Worm (Caenorhabditis elegans) whole organism, L2 larva: ENCODE data around the gene Y42G9A.2.
A peak's percentile ranks its signal among the peaks of the same experiment; 100 is the strongest.

Experiments
- C34F6.9 ChIP-seq: fragments of 150-350 bp; optimal IDR thresholded peaks from 2 replicates; lab custom pipeline; 2014; ENCODE audit warnings: missing biosample characterization, missing genetic modification characterization
- F13H6.1 ChIP-seq: sonication (generic microtip); optimal IDR thresholded peaks from 2 replicates; lab custom pipeline; 2016; ENCODE audit warnings: missing genetic modification characterization, missing compliant biosample characterization
- R02D3.7 ChIP-seq: fragments of 150-350 bp; optimal IDR thresholded peaks from 2 replicates; lab custom pipeline; 2014; ENCODE audit warnings: missing biosample characterization, missing genetic modification characterization
- Y55F3AM.14 ChIP-seq: fragments of 200-800 bp; sonication (Bioruptor generic); optimal IDR thresholded peaks from 2 replicates; lab custom pipeline; 2018; ENCODE audit warnings: mild to moderate bottlenecking, missing genetic modification characterization, missing compliant biosample characterization
- ZK546.5 ChIP-seq: sonication (generic microtip); optimal IDR thresholded peaks from 2 replicates; lab custom pipeline; 2017; ENCODE audit warnings: missing biosample characterization, missing genetic modification characterization
- alr-1 ChIP-seq: fragments of 150-350 bp; optimal IDR thresholded peaks from 2 replicates; lab custom pipeline; 2014; ENCODE audit warnings: missing biosample characterization, missing genetic modification characterization
- aly-2 ChIP-seq: fragments of 150-350 bp; optimal IDR thresholded peaks from 2 replicates; lab custom pipeline; 2014; ENCODE audit warnings: missing biosample characterization, missing genetic modification characterization
- ama-1 ChIP-seq: fragments of 150-350 bp; optimal IDR thresholded peaks from 2 replicates; lab custom pipeline; 2018; ENCODE audit warnings: inconsistent platforms
- blmp-1 ChIP-seq: sonication (generic microtip); optimal IDR thresholded peaks from 2 replicates; lab custom pipeline; 2017; ENCODE audit warnings: missing genetic modification characterization, mild to moderate bottlenecking, missing compliant biosample characterization, antibody characterized with exemption, moderate library complexity; ENCODE audit not compliant: insufficient read depth
- ceh-16 ChIP-seq: fragments of 150-350 bp; optimal IDR thresholded peaks from 2 replicates; lab custom pipeline; 2014; ENCODE audit warnings: missing biosample characterization, missing genetic modification characterization
- ceh-82 ChIP-seq: fragments of 150-350 bp; optimal IDR thresholded peaks from 2 replicates; lab custom pipeline; 2014; ENCODE audit warnings: missing biosample characterization, missing genetic modification characterization
- crh-2 ChIP-seq: sonication (generic microtip); optimal IDR thresholded peaks from 2 replicates; lab custom pipeline; 2017; ENCODE audit warnings: missing biosample characterization, missing genetic modification characterization
- dmd-4 ChIP-seq: sonication (generic microtip); optimal IDR thresholded peaks from 2 replicates; lab custom pipeline; 2017; ENCODE audit warnings: missing biosample characterization, missing genetic modification characterization
- egl-27 ChIP-seq: sonication (generic microtip); optimal IDR thresholded peaks from 3 replicates; lab custom pipeline; 2017; ENCODE audit warnings: missing biosample characterization, missing genetic modification reagents, missing genetic modification characterization
- elt-1 ChIP-seq: fragments of 150-350 bp; optimal IDR thresholded peaks from 2 replicates; lab custom pipeline; 2014; ENCODE audit warnings: missing biosample characterization, missing genetic modification characterization
- elt-3 ChIP-seq: sonication (generic microtip); optimal IDR thresholded peaks from 2 replicates; lab custom pipeline; 2017; ENCODE audit warnings: missing biosample characterization, missing genetic modification characterization
- fos-1 ChIP-seq: fragments of 150-350 bp; optimal IDR thresholded peaks from 2 replicates; lab custom pipeline; 2014; ENCODE audit warnings: missing biosample characterization, missing genetic modification characterization
- gmeb-1 ChIP-seq: fragments of 150-350 bp; optimal IDR thresholded peaks from 2 replicates; lab custom pipeline; 2014; ENCODE audit warnings: missing biosample characterization, missing genetic modification characterization
- lin-11 ChIP-seq: fragments of 150-350 bp; sonication (generic microtip); optimal IDR thresholded peaks from 2 replicates; lab custom pipeline; 2014; ENCODE audit warnings: missing biosample characterization, missing genetic modification characterization, inconsistent platforms, mixed read lengths
- lin-39 ChIP-seq: fragments of 150-350 bp; optimal IDR thresholded peaks from 2 replicates; lab custom pipeline; 2014; ENCODE audit warnings: missing biosample characterization, missing genetic modification reagents, missing genetic modification characterization
- lsy-2 ChIP-seq, 2 experiments: fragments of 150-350 bp in 1 of 2; sonication (generic microtip) in 1 of 2; optimal IDR thresholded peaks; 2 replicates each; lab custom pipeline; 2014 to 2017; ENCODE audit warnings: missing biosample characterization in 2 of 2, missing genetic modification characterization in 2 of 2
- mab-5 ChIP-seq: fragments of 150-350 bp; optimal IDR thresholded peaks from 2 replicates; lab custom pipeline; 2014; ENCODE audit warnings: missing biosample characterization, missing genetic modification characterization
- mbf-1 ChIP-seq: sonication (generic microtip); optimal IDR thresholded peaks from 2 replicates; lab custom pipeline; 2017; ENCODE audit warnings: missing biosample characterization, missing genetic modification characterization
- mdl-1 ChIP-seq, 2 experiments: fragments of 150-350 bp in 1 of 2; sonication (generic microtip) in 1 of 2; optimal IDR thresholded peaks; 2 replicates each; lab custom pipeline; 2017; ENCODE audit warnings: missing biosample characterization in 2 of 2, missing genetic modification characterization in 2 of 2
- nhr-10 ChIP-seq: sonication (generic microtip); optimal IDR thresholded peaks from 2 replicates; lab custom pipeline; 2017; ENCODE audit warnings: missing biosample characterization, missing genetic modification characterization
- nhr-11 ChIP-seq: fragments of 150-350 bp; optimal IDR thresholded peaks from 2 replicates; lab custom pipeline; 2014; ENCODE audit warnings: missing biosample characterization, missing genetic modification characterization
- nhr-12 ChIP-seq: fragments of 150-350 bp; optimal IDR thresholded peaks from 2 replicates; lab custom pipeline; 2014; ENCODE audit warnings: missing biosample characterization, missing genetic modification characterization
- nhr-129 ChIP-seq: fragments of 150-350 bp; optimal IDR thresholded peaks from 2 replicates; lab custom pipeline; 2014; ENCODE audit warnings: missing biosample characterization, missing genetic modification characterization
- nhr-21 ChIP-seq: fragments of 150-350 bp; optimal IDR thresholded peaks from 2 replicates; lab custom pipeline; 2014; ENCODE audit warnings: missing biosample characterization, missing genetic modification characterization
- nhr-237 ChIP-seq: fragments of 150-350 bp; optimal IDR thresholded peaks from 2 replicates; lab custom pipeline; 2014; ENCODE audit warnings: missing biosample characterization, missing genetic modification characterization
- nhr-25 ChIP-seq: fragments of 150-350 bp; sonication (generic microtip); optimal IDR thresholded peaks from 3 replicates; lab custom pipeline; 2014; ENCODE audit warnings: missing biosample characterization, missing genetic modification characterization
- nhr-6 ChIP-seq: fragments of 150-350 bp; optimal IDR thresholded peaks from 2 replicates; lab custom pipeline; 2014; ENCODE audit warnings: missing biosample characterization, missing genetic modification characterization
- nhr-77 ChIP-seq: fragments of 150-350 bp; optimal IDR thresholded peaks from 2 replicates; lab custom pipeline; 2014; ENCODE audit warnings: missing biosample characterization, missing genetic modification characterization
- peb-1 ChIP-seq: fragments of 150-350 bp; optimal IDR thresholded peaks from 2 replicates; lab custom pipeline; 2014; ENCODE audit warnings: missing biosample characterization, missing genetic modification characterization
- sem-4 ChIP-seq: fragments of 150-350 bp; optimal IDR thresholded peaks from 2 replicates; lab custom pipeline; 2014; ENCODE audit warnings: missing biosample characterization, missing genetic modification reagents, missing genetic modification characterization
- skn-1 ChIP-seq: sonication (generic microtip); optimal IDR thresholded peaks from 2 replicates; lab custom pipeline; 2017; ENCODE audit warnings: missing biosample characterization, missing genetic modification characterization
- sma-3 ChIP-seq: sonication (generic microtip); optimal IDR thresholded peaks from 2 replicates; lab custom pipeline; 2016; ENCODE audit warnings: missing genetic modification reagents, missing genetic modification characterization, missing compliant biosample characterization
- sma-9 ChIP-seq, 2 experiments: fragments of 150-350 bp in 1 of 2; sonication (generic microtip) in 1 of 2; optimal IDR thresholded peaks; 2 replicates each; lab custom pipeline; 2014 to 2016; ENCODE audit warnings: missing genetic modification characterization in 2 of 2, mild to moderate bottlenecking in 1 of 2, missing biosample characterization in 1 of 2, missing compliant biosample characterization in 1 of 2, missing genetic modification reagents in 1 of 2, moderate library complexity in 1 of 2
- snpc-4 ChIP-seq: fragments of 150-350 bp; optimal IDR thresholded peaks from 2 replicates; lab custom pipeline; 2014; ENCODE audit warnings: missing biosample characterization, missing genetic modification characterization
- unc-39 ChIP-seq: fragments of 150-350 bp; optimal IDR thresholded peaks from 2 replicates; lab custom pipeline; 2014; ENCODE audit warnings: missing biosample characterization, missing genetic modification characterization
- unc-55 ChIP-seq: fragments of 150-350 bp; sonication (generic microtip); optimal IDR thresholded peaks from 3 replicates; lab custom pipeline; 2014; ENCODE audit warnings: missing biosample characterization, missing genetic modification reagents, missing genetic modification characterization
- zag-1 ChIP-seq: fragments of 150-350 bp; optimal IDR thresholded peaks from 2 replicates; lab custom pipeline; 2014; ENCODE audit warnings: missing biosample characterization, missing genetic modification characterization
- ztf-1 ChIP-seq: fragments of 200-800 bp; sonication (Bioruptor generic); conservative IDR thresholded peaks from 2 replicates; pipeline ENCODE4 v1.3.6; 2022; ENCODE audit warnings: missing genetic modification characterization, missing compliant biosample characterization
- ztf-4 ChIP-seq: fragments of 150-350 bp; optimal IDR thresholded peaks from 2 replicates; lab custom pipeline; 2014; ENCODE audit warnings: missing biosample characterization, missing genetic modification characterization

The Y42G9A.2 gene

ce11 chrIII:6180294-6180693, 32.3 kb downstream of the Y42G9A.2 start:
- TF ChIP-seq lin-11 (tag; lab: Kevin White, UChicago) (no peak), mbf-1 (tag; lab: Kevin White, UChicago) (no peak), nhr-12 (tag; lab: Kevin White, UChicago) (no peak), lsy-2 (tag; optimal IDR thresholded peaks at IDR 0.05; lab: Kevin White, UChicago) (no peak), C34F6.9 (no peak), egl-27 (no peak), skn-1 (tag; lab: Kevin White, UChicago) (peak; percentile 34), mab-5 (tag; lab: Kevin White, UChicago) (no peak), Y55F3AM.14 (GFP tag; lab: Kevin White, UChicago) (no peak), peb-1 (tag; lab: Kevin White, UChicago) (no peak), mdl-1 (tag; optimal IDR thresholded peaks at IDR 0.05; lab: Kevin White, UChicago) (peak in 1 of 2 experiments; percentile 28), gmeb-1 (tag; lab: Kevin White, UChicago) (peak; percentile 36), nhr-6 (tag; lab: Kevin White, UChicago) (no peak), alr-1 (no peak), sma-9 (GFP tag; optimal IDR thresholded peaks at IDR 0.05; lab: Kevin White, UChicago) (peak; percentile 66), sma-9 (tag; optimal IDR thresholded peaks at IDR 0.05; lab: Kevin White, UChicago) (no peak), snpc-4 (tag; lab: Kevin White, UChicago) (no peak), ztf-4 (tag; lab: Kevin White, UChicago) (no peak), nhr-129 (peak; percentile 10), aly-2 (tag; lab: Kevin White, UChicago) (no peak), blmp-1 (tag; lab: Kevin White, UChicago) (no peak), nhr-237 (tag; lab: Kevin White, UChicago) (no peak), fos-1 (tag; lab: Kevin White, UChicago) (peak; percentile 58), ceh-16 (tag; lab: Kevin White, UChicago) (no peak), R02D3.7 (tag; lab: Kevin White, UChicago) (no peak), sma-3 (GFP tag; lab: Kevin White, UChicago) (peak; percentile 11), elt-3 (tag; lab: Kevin White, UChicago) (no peak), crh-2 (tag; lab: Kevin White, UChicago) (peak; percentile 68), unc-39 (tag; lab: Kevin White, UChicago) (no peak), F13H6.1 (peak; percentile 57), ama-1 (lab: Kevin White, UChicago) (no peak), elt-1 (tag; lab: Kevin White, UChicago) (no peak), lin-39 (tag; lab: Kevin White, UChicago) (no peak), dmd-4 (tag; lab: Kevin White, UChicago) (no peak), nhr-77 (tag; lab: Kevin White, UChicago) (no peak), nhr-25 (tag; lab: Kevin White, UChicago) (no peak)

- TF ChIP-seq Y55F3AM.14 (GFP tag; lab: Kevin White, UChicago) (no peak), nhr-11 (tag; lab: Kevin White, UChicago) (no peak), ceh-82 (tag; lab: Kevin White, UChicago) (no peak), skn-1 (tag; lab: Kevin White, UChicago) (no peak), nhr-129 (no peak), nhr-10 (tag; lab: Kevin White, UChicago) (no peak), nhr-21 (no peak), nhr-77 (tag; lab: Kevin White, UChicago) (no peak), aly-2 (tag; lab: Kevin White, UChicago) (no peak), nhr-25 (tag; lab: Kevin White, UChicago) (no peak), ztf-4 (tag; lab: Kevin White, UChicago) (no peak), elt-3 (tag; lab: Kevin White, UChicago) (no peak), alr-1 (no peak), unc-55 (no peak), mdl-1 (tag; optimal IDR thresholded peaks at IDR 0.05; lab: Kevin White, UChicago) (no peak)
Observed at ce11 chrIII:6183118-6183517, 35.1 kb downstream of the Y42G9A.2 start, which contains the start of gene nas-28. Gene nas-28 (minus strand): TSS chrIII:6183218.

ce11 chrIII:6190810-6191209, 42.8 kb downstream of the Y42G9A.2 start, which contains the start of gene C23G10.5:
Gene C23G10.5 (plus strand): TSS chrIII:6191110.
- TF ChIP-seq zag-1 (tag; lab: Kevin White, UChicago): no peak
- TF ChIP-seq gmeb-1 (tag; lab: Kevin White, UChicago): no peak
- TF ChIP-seq sem-4 (tag; lab: Kevin White, UChicago): no peak
- TF ChIP-seq ztf-1 (GFP tag; lab: Robert Waterston, UW): no peak
- TF ChIP-seq lin-11 (tag; lab: Kevin White, UChicago): no peak
- no peak for TF ChIP-seq nhr-21
- no peak for TF ChIP-seq ZK546.5 (tag; lab: Kevin White, UChicago)
- no peak for TF ChIP-seq nhr-11 (tag; lab: Kevin White, UChicago)
- no peak for TF ChIP-seq skn-1 (tag; lab: Kevin White, UChicago)
- TF ChIP-seq egl-27: no peak
- TF ChIP-seq alr-1: no peak
- no peak for TF ChIP-seq nhr-129
- no peak for TF ChIP-seq nhr-25 (tag; lab: Kevin White, UChicago)
- no peak for TF ChIP-seq blmp-1 (tag; lab: Kevin White, UChicago)
